Worm (Caenorhabditis elegans): ENCODE results near the gene rbc-1.

rbc-1 gene

ce11 chrX:14602676-14603075 lies 8.5 kb upstream of the rbc-1 start, which contains the start of gene eor-2 (continued):
- TF ChIP-seq pax-1 (tag; optimal IDR thresholded peaks at IDR 0.05): peak; percentile 33
- TF ChIP-seq ceh-24 (tag; optimal IDR thresholded peaks at IDR 0.05): no peak
- no peak for TF ChIP-seq sox-4 (tag; optimal IDR thresholded peaks at IDR 0.05)
- peak; percentile 46 for TF ChIP-seq syd-9 (tag; optimal IDR thresholded peaks at IDR 0.05)
- peak; percentile 86 for TF ChIP-seq ceh-31 (tag; optimal IDR thresholded peaks at IDR 0.05)
- TF ChIP-seq F13H6.1 (tag; optimal IDR thresholded peaks at IDR 0.05): peak; percentile 37
- no peak for TF ChIP-seq K02D7.2 (tag; optimal IDR thresholded peaks at IDR 0.05)
- TF ChIP-seq gmeb-2 (tag; optimal IDR thresholded peaks at IDR 0.05): no peak
- peak; percentile 17 for TF ChIP-seq rnt-1 (tag; optimal IDR thresholded peaks at IDR 0.05)
- no peak for TF ChIP-seq unc-3 (GFP tag; conservative IDR thresholded peaks at IDR 0.05)
- no peak for TF ChIP-seq unc-3 (tag; optimal IDR thresholded peaks at IDR 0.05)
- peak; percentile 42 for TF ChIP-seq tbx-2 (tag; optimal IDR thresholded peaks at IDR 0.05)
- TF ChIP-seq hlh-30 (tag; optimal IDR thresholded peaks at IDR 0.05; ENCODE audit: insufficient read depth): peak; percentile 95
- no peak for TF ChIP-seq ceh-22 (tag; optimal IDR thresholded peaks at IDR 0.05)
- no peak for TF ChIP-seq ceh-14 (tag; optimal IDR thresholded peaks at IDR 0.05)
- no peak for TF ChIP-seq dmd-4 (tag; optimal IDR thresholded peaks at IDR 0.05; ENCODE audit: borderline replicate concordance)
- TF ChIP-seq fkh-6 (tag; optimal IDR thresholded peaks at IDR 0.05): no peak
- peak; percentile 44 for TF ChIP-seq C08G9.2 (tag; optimal IDR thresholded peaks at IDR 0.05)
- TF ChIP-seq pros-1 (tag; optimal IDR thresholded peaks at IDR 0.05): peak; percentile 30
- TF ChIP-seq ref-2 (tag; optimal IDR thresholded peaks at IDR 0.05): peak; percentile 49
- peak; percentile 13 for TF ChIP-seq K09A11.1 (tag; optimal IDR thresholded peaks at IDR 0.05; ENCODE audit: insufficient read depth)
- TF ChIP-seq ceh-48 (tag; optimal IDR thresholded peaks at IDR 0.05): peak; percentile 91

ce11 chrX:14607770-14608169 lies 3.4 kb upstream of the rbc-1 start:
- TF ChIP-seq elt-2 (tag; optimal IDR thresholded peaks at IDR 0.05) (no peak), ceh-9 (tag; optimal IDR thresholded peaks at IDR 0.05) (no peak), unc-3 (GFP tag; conservative IDR thresholded peaks at IDR 0.05) (no peak), unc-3 (tag; optimal IDR thresholded peaks at IDR 0.05) (no peak), Y22D7AL.16 (tag; optimal IDR thresholded peaks at IDR 0.05) (no peak), sdc-2 (tag; optimal IDR thresholded peaks at IDR 0.05) (no peak), ahr-1 (tag; optimal IDR thresholded peaks at IDR 0.05) (no peak), ceh-34 (tag; optimal IDR thresholded peaks at IDR 0.05) (no peak), madf-2 (tag; optimal IDR thresholded peaks at IDR 0.05) (no peak), pag-3 (tag; optimal IDR thresholded peaks at IDR 0.05; ENCODE audit: borderline replicate concordance) (no peak), ceh-2 (tag; optimal IDR thresholded peaks at IDR 0.05) (no peak), ceh-45 (GFP tag; IDR thresholded peaks at IDR 0.05) (no peak), syd-9 (tag; optimal IDR thresholded peaks at IDR 0.05) (no peak), hlh-15 (tag; optimal IDR thresholded peaks at IDR 0.05) (no peak), npax-4 (tag; optimal IDR thresholded peaks at IDR 0.05) (no peak), T23F11.4 (GFP tag; optimal IDR thresholded peaks at IDR 0.05) (no peak), che-1 (tag; optimal IDR thresholded peaks at IDR 0.05) (no peak)

ce11 chrX:14610093-14610763 lies 946 bp upstream of the rbc-1 start:
- TF ChIP-seq tbx-2 (tag; optimal IDR thresholded peaks at IDR 0.05) (peak; percentile 57), hlh-30 (tag; optimal IDR thresholded peaks at IDR 0.05; ENCODE audit: insufficient read depth) (peak; percentile 21), sdc-2 (tag; optimal IDR thresholded peaks at IDR 0.05) (peak; percentile 18), hlh-13 (GFP tag; optimal IDR thresholded peaks at IDR 0.05) (no peak), pros-1 (tag; optimal IDR thresholded peaks at IDR 0.05) (peak; percentile 1), ref-2 (tag; optimal IDR thresholded peaks at IDR 0.05) (peak; percentile 43), nhr-232 (tag; optimal IDR thresholded peaks at IDR 0.05) (no peak), unc-55 (GFP tag; optimal IDR thresholded peaks at IDR 0.05) (peak; percentile 57), fax-1 (tag; optimal IDR thresholded peaks at IDR 0.05) (no peak), C38D4.7 (GFP tag; optimal IDR thresholded peaks at IDR 0.05) (no peak), nfya-1 (tag; optimal IDR thresholded peaks at IDR 0.05) (peak; percentile 45), elt-4 (tag; optimal IDR thresholded peaks at IDR 0.05) (no peak), ceh-34 (tag; optimal IDR thresholded peaks at IDR 0.05) (peak; percentile 31), ceh-18 (tag; optimal IDR thresholded peaks at IDR 0.05) (peak; percentile 61), ceh-31 (tag; optimal IDR thresholded peaks at IDR 0.05) (peak; percentile 75)

All from whole organism, late embryonic.